Worm (Caenorhabditis elegans): Measurements from ENCODE around the gene ptr-18.

DNA sequence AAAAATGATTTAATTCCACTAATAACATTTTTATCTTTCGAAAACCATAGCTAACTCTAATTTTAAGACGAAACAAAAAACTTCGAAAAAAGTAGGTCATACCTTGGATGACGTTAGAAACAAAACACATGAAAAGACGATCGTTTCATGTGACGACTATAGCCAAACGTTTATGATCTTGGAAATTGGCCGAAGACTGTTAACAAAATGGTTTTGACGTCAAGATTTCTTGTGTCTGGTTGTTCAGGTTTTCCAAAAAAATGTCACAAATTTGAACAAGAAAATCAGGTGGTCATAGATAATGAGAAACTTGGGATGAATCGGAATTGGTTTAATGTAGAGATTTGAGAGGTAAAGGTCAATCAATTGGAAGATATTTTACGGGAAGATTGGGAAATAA is 37.9 kb downstream of the ptr-18 start:
- TF ChIP-seq nhr-48 (tag; optimal IDR thresholded peaks at IDR 0.05) (no peak), lir-3 (tag; optimal IDR thresholded peaks at IDR 0.05) (no peak), nhr-11 (tag; optimal IDR thresholded peaks at IDR 0.05) (no peak), mep-1 (tag; optimal IDR thresholded peaks at IDR 0.05) (no peak), nhr-237 (tag; optimal IDR thresholded peaks at IDR 0.05) (no peak), spr-3 (GFP tag; optimal IDR thresholded peaks at IDR 0.05) (no peak)
